Fruit fly (Drosophila melanogaster) whole organism, embryonic: ENCODE data around the gene Wee1.
A peak's percentile ranks its signal among the peaks of the same experiment; 100 is the strongest.

Experiments
- Awh ChIP-seq: fragments of 200-800 bp; sonication (Bioruptor generic); IDR thresholded peaks from 2 replicates; pipeline ENCODE4, ENCODE4 v1.3.6; 2022; ENCODE audit warnings: missing biosample characterization, missing genetic modification characterization
- B-H2 ChIP-seq: fragments of 200-800 bp; sonication (Bioruptor generic); optimal IDR thresholded peaks from 2 replicates; lab custom pipeline; 2018; ENCODE audit warnings: missing biosample characterization, mild to moderate bottlenecking, missing genetic modification characterization
- Bteb2 ChIP-seq: fragments of 200-800 bp; sonication (Bioruptor generic); optimal IDR thresholded peaks from 2 replicates; lab custom pipeline; 2016; ENCODE audit warnings: missing biosample characterization, missing genetic modification characterization
- CG10366 ChIP-seq: fragments of 200-800 bp; sonication (Bioruptor generic); IDR thresholded peaks from 2 replicates; pipeline ENCODE4 v1.3.6; 2022; ENCODE audit warnings: missing biosample characterization, missing genetic modification characterization
- CG10565 ChIP-seq: fragments of 200-800 bp; sonication (Bioruptor generic); optimal IDR thresholded peaks from 3 replicates; lab custom pipeline; 2016; ENCODE audit warnings: missing biosample characterization, mild to moderate bottlenecking, missing genetic modification characterization
- CG10979 ChIP-seq: fragments of 200-800 bp; sonication (Bioruptor generic); optimal IDR thresholded peaks from 2 replicates; lab custom pipeline; 2018; ENCODE audit warnings: missing biosample characterization, mild to moderate bottlenecking, missing genetic modification characterization, moderate library complexity
- CG11696 ChIP-seq: fragments of 200-800 bp; sonication (Bioruptor generic); IDR thresholded peaks from 2 replicates; pipeline ENCODE4 v1.3.6; 2022; ENCODE audit warnings: missing biosample characterization, missing genetic modification characterization
- CG12071 ChIP-seq: fragments of 200-800 bp; sonication (Bioruptor generic); optimal IDR thresholded peaks from 3 replicates; lab custom pipeline; 2018; ENCODE audit warnings: missing biosample characterization, mild to moderate bottlenecking, missing genetic modification characterization
- CG14050 ChIP-seq: fragments of 200-800 bp; sonication (Bioruptor generic); IDR thresholded peaks from 3 replicates; pipeline ENCODE4 v1.3.6; 2022; ENCODE audit warnings: missing biosample characterization, missing genetic modification characterization
- CG16813 ChIP-seq: fragments of 200-800 bp; sonication (Bioruptor generic); IDR thresholded peaks from 3 replicates; pipeline ENCODE4 v1.3.6; 2022; ENCODE audit warnings: missing biosample characterization, missing genetic modification characterization; ENCODE audit not compliant: partially characterized antibody
- CG1792 ChIP-seq: fragments of 200-800 bp; sonication (Bioruptor generic); optimal IDR thresholded peaks from 2 replicates; lab custom pipeline; 2016; ENCODE audit warnings: missing biosample characterization, missing genetic modification characterization
- CG2199 ChIP-seq: fragments of 200-800 bp; sonication (Bioruptor generic); IDR thresholded peaks from 3 replicates; pipeline ENCODE4 v1.3.6; 2022; ENCODE audit warnings: missing biosample characterization, missing genetic modification characterization
- CG2202 ChIP-seq: fragments of 200-800 bp; sonication (Bioruptor generic); optimal IDR thresholded peaks from 2 replicates; lab custom pipeline; 2018; ENCODE audit warnings: missing biosample characterization, mild to moderate bottlenecking, missing genetic modification characterization
- CG2712 ChIP-seq: fragments of 200-800 bp; optimal IDR thresholded peaks from 3 replicates; lab custom pipeline; 2019; ENCODE audit warnings: missing biosample characterization, mild to moderate bottlenecking, missing genetic modification characterization, moderate library complexity
- CG33213 ChIP-seq: fragments of 200-800 bp; sonication (Bioruptor generic); optimal IDR thresholded peaks from 3 replicates; lab custom pipeline; 2016; ENCODE audit warnings: missing biosample characterization, missing genetic modification characterization
- CG3847 ChIP-seq: fragments of 200-800 bp; sonication (Bioruptor generic); IDR thresholded peaks from 2 replicates; pipeline ENCODE4 v1.3.6; 2022; ENCODE audit warnings: missing biosample characterization, missing genetic modification characterization
- CG4360 ChIP-seq: fragments of 200-800 bp; sonication (Bioruptor generic); IDR thresholded peaks from 2 replicates; pipeline ENCODE4 v1.3.6; 2022; ENCODE audit warnings: missing biosample characterization, missing genetic modification characterization
- CG4404 ChIP-seq: fragments of 200-800 bp; sonication (Bioruptor generic); IDR thresholded peaks from 2 replicates; pipeline ENCODE4 v1.3.6; 2022; ENCODE audit warnings: missing biosample characterization, missing genetic modification characterization
- CG6791 ChIP-seq: fragments of 200-800 bp; sonication (Bioruptor generic); IDR thresholded peaks from 3 replicates; pipeline ENCODE4 v1.3.6; 2022; ENCODE audit warnings: missing biosample characterization, missing genetic modification characterization; ENCODE audit not compliant: partially characterized antibody
- CG8089 ChIP-seq: fragments of 200-800 bp; sonication (Bioruptor generic); optimal IDR thresholded peaks from 3 replicates; lab custom pipeline; 2016; ENCODE audit warnings: missing biosample characterization, missing genetic modification characterization
- CG8765 ChIP-seq: fragments of 200-800 bp; sonication (Bioruptor generic); IDR thresholded peaks from 2 replicates; pipeline ENCODE4 v1.3.6; 2022; ENCODE audit warnings: missing biosample characterization, missing genetic modification characterization
- Drgx ChIP-seq: fragments of 200-800 bp; sonication (Bioruptor generic); IDR thresholded peaks from 2 replicates; pipeline ENCODE4 v1.3.6; 2022; ENCODE audit warnings: missing biosample characterization, missing genetic modification characterization
- Ets65A ChIP-seq: fragments of 200-800 bp; sonication (Bioruptor generic); peaks from one replicate; lab custom pipeline; 2016; ENCODE audit warnings: missing biosample characterization, missing genetic modification characterization
- HHEX ChIP-seq: fragments of 200-800 bp; sonication (Bioruptor generic); optimal IDR thresholded peaks from 3 replicates; lab custom pipeline; 2017; ENCODE audit warnings: missing biosample characterization, mild to moderate bottlenecking, missing genetic modification characterization, missing genetic modification reagents
- HLHmδ ChIP-seq: fragments of 200-800 bp; sonication (Bioruptor generic); optimal IDR thresholded peaks from 2 replicates; lab custom pipeline; 2018; ENCODE audit warnings: missing biosample characterization, mild to moderate bottlenecking, missing genetic modification characterization, moderate library complexity
- Med ChIP-seq: fragments of 200-800 bp; sonication (Bioruptor generic); peaks from one replicate; lab custom pipeline; 2016; ENCODE audit warnings: missing biosample characterization, missing genetic modification characterization, mild to moderate bottlenecking, inconsistent platforms, moderate library complexity
- NFAT ChIP-seq: fragments of 200-800 bp; sonication (Bioruptor generic); IDR thresholded peaks from 2 replicates; pipeline ENCODE4 v1.3.6; 2022; ENCODE audit warnings: missing biosample characterization, missing genetic modification characterization
- NK7.1 ChIP-seq: fragments of 200-800 bp; sonication (Bioruptor generic); optimal IDR thresholded peaks from 3 replicates; lab custom pipeline; 2016; ENCODE audit warnings: missing biosample characterization, missing genetic modification characterization
- Oli ChIP-seq: fragments of 200-800 bp; sonication (Bioruptor generic); optimal IDR thresholded peaks from 2 replicates; lab custom pipeline; 2018; ENCODE audit warnings: missing biosample characterization, mild to moderate bottlenecking, missing genetic modification characterization, moderate library complexity
- Pdp1 ChIP-seq, 2 experiments: fragments of 200-800 bp; sonication (Bioruptor generic); optimal IDR thresholded peaks; 3 replicates each; lab custom pipeline; 2016; ENCODE audit warnings: missing biosample characterization in 2 of 2, missing genetic modification characterization in 2 of 2, mild to moderate bottlenecking in 1 of 2, moderate library complexity in 1 of 2
- Rx ChIP-seq: fragments of 200-800 bp; sonication (Bioruptor generic); IDR thresholded peaks from 2 replicates; pipeline ENCODE4 v1.3.6; 2022; ENCODE audit warnings: missing biosample characterization, missing genetic modification characterization
- Scr ChIP-seq: fragments of 200-800 bp; sonication (Bioruptor generic); IDR thresholded peaks from 2 replicates; pipeline ENCODE4 v1.3.6; 2022; ENCODE audit warnings: missing biosample characterization, missing genetic modification characterization; ENCODE audit not compliant: partially characterized antibody
- Sin3A ChIP-seq: fragments of >200 bp; optimal IDR thresholded peaks from 2 replicates; lab custom pipeline; 2018
- Sox100B ChIP-seq: fragments of 200-800 bp; sonication (Bioruptor generic); optimal IDR thresholded peaks from 3 replicates; lab custom pipeline; 2018; ENCODE audit warnings: missing biosample characterization, mild to moderate bottlenecking, missing genetic modification characterization
- Sry-β ChIP-seq: fragments of 200-800 bp; sonication (Bioruptor generic); optimal IDR thresholded peaks from 2 replicates; lab custom pipeline; 2018; ENCODE audit warnings: missing biosample characterization, mild to moderate bottlenecking, missing genetic modification characterization, moderate library complexity
- Xrp1 ChIP-seq: fragments of 200-800 bp; sonication (Bioruptor generic); IDR thresholded peaks from 2 replicates; pipeline ENCODE4 v1.3.6; 2022; ENCODE audit warnings: missing biosample characterization, missing genetic modification characterization
- cg ChIP-seq: fragments of 200-800 bp; sonication (Bioruptor generic); optimal IDR thresholded peaks from 3 replicates; lab custom pipeline; 2019; ENCODE audit warnings: missing biosample characterization, mild to moderate bottlenecking, missing genetic modification characterization, moderate library complexity
- dimm ChIP-seq: fragments of 200-800 bp; sonication (Bioruptor generic); IDR thresholded peaks from 2 replicates; pipeline ENCODE4 v1.3.6; 2022; ENCODE audit warnings: missing biosample characterization, missing genetic modification characterization
- gce ChIP-seq: fragments of 200-800 bp; sonication (Bioruptor generic); IDR thresholded peaks from 3 replicates; pipeline ENCODE4 v1.3.6; 2022; ENCODE audit warnings: missing biosample characterization, missing genetic modification characterization
- mld ChIP-seq: fragments of 200-800 bp; sonication (Bioruptor generic); IDR thresholded peaks from 3 replicates; pipeline ENCODE4 v1.3.6; 2022; ENCODE audit warnings: missing biosample characterization, missing genetic modification characterization; ENCODE audit not compliant: partially characterized antibody
- odd ChIP-seq: fragments of 200-800 bp; sonication (Bioruptor generic); optimal IDR thresholded peaks from 2 replicates; lab custom pipeline; 2017; ENCODE audit warnings: missing biosample characterization, mild to moderate bottlenecking, missing genetic modification characterization
- p53 ChIP-seq: fragments of 200-800 bp; sonication (Bioruptor generic); optimal IDR thresholded peaks from 2 replicates; lab custom pipeline; 2016; ENCODE audit warnings: missing biosample characterization, missing genetic modification characterization
- pum ChIP-seq: fragments of 200-800 bp; sonication (Bioruptor generic); optimal IDR thresholded peaks from 2 replicates; lab custom pipeline; 2016; ENCODE audit warnings: missing biosample characterization, missing genetic modification characterization
- run ChIP-seq: fragments of 200-800 bp; sonication (Bioruptor generic); optimal IDR thresholded peaks from 3 replicates; lab custom pipeline; 2018; ENCODE audit warnings: missing biosample characterization, mild to moderate bottlenecking, missing genetic modification characterization
- slou ChIP-seq: fragments of 200-800 bp; sonication (Bioruptor generic); optimal IDR thresholded peaks from 3 replicates; lab custom pipeline; 2016; ENCODE audit warnings: missing biosample characterization, missing genetic modification characterization
- sug ChIP-seq: fragments of 200-800 bp; optimal IDR thresholded peaks from 2 replicates; lab custom pipeline; 2019; ENCODE audit warnings: missing biosample characterization, mild to moderate bottlenecking, missing genetic modification characterization, moderate library complexity
- trh ChIP-seq: fragments of 200-800 bp; sonication (Bioruptor generic); optimal IDR thresholded peaks from 2 replicates; lab custom pipeline; 2016; ENCODE audit warnings: missing biosample characterization, missing genetic modification characterization
- unc-4 ChIP-seq: fragments of 200-800 bp; sonication (Bioruptor generic); IDR thresholded peaks from 2 replicates; pipeline ENCODE4 v1.3.6; 2022; ENCODE audit warnings: missing biosample characterization, missing genetic modification characterization; ENCODE audit not compliant: partially characterized antibody
- vvl ChIP-seq: fragments of 200-800 bp; sonication (Bioruptor generic); IDR thresholded peaks from 2 replicates; pipeline ENCODE4 v1.3.6; 2022; ENCODE audit warnings: missing biosample characterization, missing genetic modification characterization
- wor ChIP-seq: fragments of 200-800 bp; sonication (Bioruptor generic); IDR thresholded peaks from 2 replicates; pipeline ENCODE4 v1.3.6; 2022; ENCODE audit warnings: missing biosample characterization, missing genetic modification characterization
- z ChIP-seq: fragments of 200-800 bp; sonication (Bioruptor generic); IDR thresholded peaks from 3 replicates; pipeline ENCODE4 v1.3.6; 2022; ENCODE audit warnings: missing biosample characterization, missing genetic modification characterization
- zen ChIP-seq: fragments of 200-800 bp; sonication (Bioruptor generic); optimal IDR thresholded peaks from 3 replicates; lab custom pipeline; 2018; ENCODE audit warnings: missing biosample characterization, mild to moderate bottlenecking, missing genetic modification characterization, moderate library complexity

Wee1 gene

DNA sequence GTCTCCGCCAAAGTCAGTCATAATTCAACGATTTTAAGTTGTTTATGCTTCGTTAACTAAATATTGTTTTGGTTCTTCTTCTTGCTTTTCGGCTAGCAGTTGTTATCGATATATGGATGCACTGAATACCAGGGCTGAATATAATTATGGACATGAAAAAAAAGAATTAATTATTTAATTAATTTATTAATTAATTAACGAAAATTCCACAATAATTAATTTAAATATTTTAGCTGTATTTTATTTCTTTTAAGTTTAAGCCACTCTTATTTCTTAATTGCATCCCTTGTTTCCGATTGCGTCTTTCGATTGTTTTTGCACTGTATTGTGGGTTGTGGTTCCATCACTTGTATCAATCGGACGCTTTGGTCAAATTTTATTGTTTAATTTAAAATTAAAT is 36.2 kb upstream of the Wee1 start, which contains the start of the genes Gas41 and SA1 (continued):
- TF ChIP-seq Bteb2 (no peak), Rx (GFP tag; lab: Robert Waterston, UW) (peak; percentile 61), CG12071 (GFP tag; lab: Kevin White, UChicago) (no peak), Sin3A (lab: Kevin White, UChicago) (no peak), gce (GFP tag; lab: Robert Waterston, UW) (peak; percentile 67; the same call in 1 of the 3 replicates), Drgx (GFP tag; lab: Robert Waterston, UW) (peak; percentile 86), Oli (tag; lab: Kevin White, UChicago) (peak; percentile 71), pum (GFP tag; lab: Kevin White, UChicago) (peak; percentile 67), CG16813 (GFP tag; lab: Robert Waterston, UW) (peak; percentile 76), Med (GFP tag; lab: Kevin White, UChicago) (peak; percentile 87), B-H2 (GFP tag; lab: Kevin White, UChicago) (peak; percentile 44), trh (GFP tag; lab: Kevin White, UChicago) (no peak), CG33213 (peak; percentile 38), wor (GFP tag; lab: Robert Waterston, UW) (no peak), CG2199 (GFP tag; lab: Robert Waterston, UW) (peak; percentile 69; the same call in 2 of the 3 replicates), Sry-β (GFP tag; lab: Kevin White, UChicago) (peak; percentile 9), run (tag; lab: Kevin White, UChicago) (peak; percentile 66), p53 (no peak), Pdp1 (GFP tag; optimal IDR thresholded peaks at IDR 0.05; lab: Kevin White, UChicago) (peak in 1 of 2 experiments; percentile 56), CG4404 (GFP tag; lab: Robert Waterston, UW) (peak; percentile 89), CG2202 (peak; percentile 81), Xrp1 (peak; percentile 94), CG8765 (GFP tag; lab: Robert Waterston, UW) (peak; percentile 67), cg (GFP tag; lab: Kevin White, UChicago) (no peak), CG8089 (GFP tag; lab: Kevin White, UChicago) (no peak), HLHmδ (GFP tag; lab: Kevin White, UChicago) (no peak), odd (GFP tag; lab: Kevin White, UChicago) (no peak), sug (tag; lab: Kevin White, UChicago) (peak; percentile 68), CG10979 (tag; lab: Kevin White, UChicago) (peak; percentile 69), Ets65A (GFP tag; lab: Kevin White, UChicago) (peak; percentile 63), CG4360 (GFP tag; lab: Robert Waterston, UW) (0 out of 2 replicates have a peak, but pooled peaks have one; percentile 35), z (GFP tag; lab: Robert Waterston, UW) (no peak), vvl (no peak), CG11696 (GFP tag; lab: Robert Waterston, UW) (peak; percentile 54), Sox100B (GFP tag; lab: Kevin White, UChicago) (no peak), CG10366 (GFP tag; lab: Robert Waterston, UW) (no peak), mld (GFP tag; lab: Robert Waterston, UW) (peak; percentile 48; the same call in 1 of the 3 replicates), CG1792 (GFP tag; lab: Kevin White, UChicago) (no peak), Scr (GFP tag; lab: Robert Waterston, UW) (peak; percentile 73), unc-4 (GFP tag; lab: Robert Waterston, UW) (peak; percentile 86), Awh (GFP tag; lab: Robert Waterston, UW) (peak; percentile 90), NK7.1 (GFP tag; lab: Kevin White, UChicago) (no peak), CG14050 (GFP tag; lab: Robert Waterston, UW) (peak; percentile 38; the same call in 2 of the 3 replicates), CG6791 (GFP tag; lab: Robert Waterston, UW) (peak; percentile 70), CG2712 (tag; lab: Kevin White, UChicago) (peak; percentile 96), CG3847 (GFP tag; lab: Robert Waterston, UW) (no peak), dimm (GFP tag; lab: Robert Waterston, UW) (peak; percentile 7; the same call in 1 of the 2 replicates), NFAT (GFP tag; lab: Robert Waterston, UW) (peak; percentile 88), CG10565 (no peak), slou (GFP tag; lab: Kevin White, UChicago) (no peak), HHEX (GFP tag; lab: Kevin White, UChicago) (peak; percentile 74), zen (tag; lab: Kevin White, UChicago) (peak; percentile 95)
